Fruit fly (Drosophila melanogaster) whole organism, adult: ENCODE measurements around the gene fit.

ENCODE experiments used
- kay ChIP-seq: fragments of 200-800 bp; sonication (Bioruptor generic); peaks from one replicate; lab custom pipeline; 2016; ENCODE audit warnings: missing biosample characterization, missing genetic modification characterization, borderline replicate concordance
- tj ChIP-seq: fragments of 200-800 bp; sonication (Bioruptor generic); optimal IDR thresholded peaks from 3 replicates; lab custom pipeline; 2017; ENCODE audit warnings: missing biosample characterization, mild to moderate bottlenecking, missing genetic modification characterization, moderate library complexity

- TF ChIP-seq tj (GFP tag; lab: Kevin White, UChicago) (no peak), kay (no peak)
Measured at dm6 chr3R:21890739-21891138, 6.5 kb upstream of the fit start.
